Worm (Caenorhabditis elegans): ENCODE data around the gene nhx-5.

DNA sequence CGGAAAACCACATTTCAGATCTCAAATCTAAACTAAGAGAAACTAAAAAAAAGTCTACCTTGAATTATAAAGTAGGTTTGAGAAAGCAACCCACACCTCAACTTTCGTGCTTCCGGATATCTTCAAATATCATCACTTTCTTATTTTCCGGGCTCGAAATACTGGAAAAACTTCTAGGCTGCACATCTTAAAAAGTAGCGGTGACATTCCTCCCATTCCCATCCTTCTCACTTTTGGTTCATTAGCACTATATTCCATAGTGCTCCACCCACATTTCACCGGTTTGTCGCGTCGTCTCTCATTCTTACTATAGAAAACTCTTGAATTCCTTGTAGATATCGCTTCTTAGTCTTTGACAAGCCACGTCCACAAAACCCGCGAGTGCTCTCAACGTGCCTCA lies 27.6 kb downstream of the nhx-5 start, which contains the start of gene flp-19:
- TF ChIP-seq him-1 (tag; optimal IDR thresholded peaks at IDR 0.05) (no peak), dao-5 (tag; optimal IDR thresholded peaks at IDR 0.05) (no peak)
